Worm (Caenorhabditis elegans) whole organism, L1 larva: ENCODE measurements around the gene ubc-20.

Source experiments
- aly-2 ChIP-seq: fragments of 150-350 bp; optimal IDR thresholded peaks from 2 replicates; lab custom pipeline; 2014; ENCODE audit warnings: missing biosample characterization, missing genetic modification characterization
- ama-1 ChIP-seq: fragments of 150-350 bp; optimal IDR thresholded peaks from 2 replicates; lab custom pipeline; 2014
- ces-1 ChIP-seq: fragments of 150-350 bp; optimal IDR thresholded peaks from 2 replicates; lab custom pipeline; 2014; ENCODE audit warnings: missing biosample characterization, missing genetic modification reagents, missing genetic modification characterization
- mef-2 ChIP-seq: fragments of 150-350 bp; optimal IDR thresholded peaks from 2 replicates; lab custom pipeline; 2014; ENCODE audit warnings: missing biosample characterization, missing genetic modification characterization
- nhr-85 ChIP-seq: sonication (generic microtip); peaks from one replicate; lab custom pipeline; 2016; ENCODE audit warnings: missing genetic modification characterization, inconsistent platforms, missing compliant biosample characterization
- pqm-1 ChIP-seq: sonication (generic microtip); optimal IDR thresholded peaks from 3 replicates; lab custom pipeline; 2017; ENCODE audit warnings: missing biosample characterization, missing genetic modification characterization
- zag-1 ChIP-seq: fragments of 150-350 bp; optimal IDR thresholded peaks from 2 replicates; lab custom pipeline; 2014; ENCODE audit warnings: missing biosample characterization, missing genetic modification characterization

DNA sequence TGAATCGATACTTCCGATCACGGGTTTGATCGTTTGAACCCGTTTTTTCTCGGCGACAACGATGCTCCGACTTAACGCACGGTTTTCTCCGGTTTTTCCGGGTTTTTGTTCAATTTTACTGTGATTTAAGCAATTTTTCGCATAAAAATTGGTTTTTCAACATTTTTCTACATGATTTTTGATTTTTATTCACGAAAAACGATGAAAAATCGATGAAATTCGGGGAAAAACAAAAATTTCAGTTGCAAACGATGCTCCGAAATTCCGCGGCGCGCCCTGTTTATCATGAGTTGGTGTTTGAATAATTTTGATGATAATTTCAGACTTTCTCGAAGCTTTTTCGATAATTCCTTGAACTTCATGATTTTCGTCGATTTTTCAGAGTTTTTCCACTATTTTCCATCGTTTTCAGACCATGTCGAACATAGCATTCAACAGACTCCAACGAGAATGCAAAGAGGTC is at the start of gene ubc-20:
- no peak for TF ChIP-seq pqm-1 (tag; lab: Kevin White, UChicago)
- no peak for TF ChIP-seq ama-1 (lab: Kevin White, UChicago)
- no peak for TF ChIP-seq zag-1 (tag; lab: Kevin White, UChicago)
- no peak for TF ChIP-seq mef-2 (tag; lab: Kevin White, UChicago)
- peak; percentile 75 for TF ChIP-seq nhr-85 (tag; lab: Kevin White, UChicago)
- no peak for TF ChIP-seq ces-1 (GFP tag; lab: Kevin White, UChicago)
- no peak for TF ChIP-seq aly-2
